Fruit fly (Drosophila melanogaster): ENCODE data around the gene He.

- TF ChIP-seq insv (optimal IDR thresholded peaks at IDR 0.05) (no peak), psq (optimal IDR thresholded peaks at IDR 0.05) (no peak)
Observed at dm6 chr2L:14010410-14010809, 37.7 kb upstream of the He start.
